Worm (Caenorhabditis elegans) whole organism, early embryonic: ENCODE data around the gene mtrf-1L.
"Not testable (repeated sequence)": the region's sequence is repeated elsewhere in the genome, so short reads cannot be mapped to it uniquely, and the experiment has no call there.

Experiments
- B0310.2 ChIP-seq: sonication (generic microtip); optimal IDR thresholded peaks from 2 replicates; lab custom pipeline; 2016; ENCODE audit warnings: mild to moderate bottlenecking, missing genetic modification characterization, missing compliant biosample characterization
- F13C5.2 ChIP-seq: sonication (generic microtip); optimal IDR thresholded peaks from 2 replicates; lab custom pipeline; 2017; ENCODE audit warnings: mild to moderate bottlenecking, missing genetic modification characterization, inconsistent platforms, missing compliant biosample characterization
- aly-1 ChIP-seq: sonication (generic microtip); optimal IDR thresholded peaks from 2 replicates; lab custom pipeline; 2016; ENCODE audit warnings: missing genetic modification characterization, missing compliant biosample characterization
- ama-1 ChIP-seq: fragments of 150-350 bp; optimal IDR thresholded peaks from 2 replicates; lab custom pipeline; 2014
- ceh-13 ChIP-seq: fragments of 200-800 bp; sonication (Bioruptor generic); optimal IDR thresholded peaks from 2 replicates; lab custom pipeline; 2018; ENCODE audit warnings: mild to moderate bottlenecking, missing genetic modification characterization, missing compliant biosample characterization
- ceh-36 ChIP-seq: sonication (generic microtip); optimal IDR thresholded peaks from 2 replicates; lab custom pipeline; 2016; ENCODE audit warnings: missing genetic modification characterization, inconsistent platforms, missing compliant biosample characterization
- ets-7 ChIP-seq: sonication (generic microtip); optimal IDR thresholded peaks from 2 replicates; lab custom pipeline; 2016; ENCODE audit warnings: missing genotype, missing genetic modification characterization, missing compliant biosample characterization
- flt-1 ChIP-seq: fragments of 200-800 bp; sonication (Bioruptor generic); IDR thresholded peaks from 2 replicates; pipeline ENCODE4 v1.3.6; 2022; ENCODE audit warnings: missing genetic modification characterization, missing compliant biosample characterization
- hmbx-1 ChIP-seq: sonication (generic microtip); optimal IDR thresholded peaks from 2 replicates; lab custom pipeline; 2016; ENCODE audit warnings: mild to moderate bottlenecking, missing genetic modification characterization, missing compliant biosample characterization
- hmg-4 ChIP-seq: fragments of 200-800 bp; sonication (Bioruptor generic); optimal IDR thresholded peaks from 2 replicates; lab custom pipeline; 2018; ENCODE audit warnings: mild to moderate bottlenecking, missing genetic modification characterization, missing compliant biosample characterization
- hnd-1 ChIP-seq: sonication (generic microtip); optimal IDR thresholded peaks from 2 replicates; lab custom pipeline; 2016; ENCODE audit warnings: missing genetic modification characterization, missing compliant biosample characterization
- pes-1 ChIP-seq: fragments of 200-800 bp; sonication (Bioruptor generic); IDR thresholded peaks from 2 replicates; pipeline ENCODE4 v1.3.6; 2022; ENCODE audit warnings: missing genetic modification reagents, missing genetic modification characterization, missing compliant biosample characterization
- scrt-1 ChIP-seq: fragments of 200-800 bp; sonication (Bioruptor generic); IDR thresholded peaks from 2 replicates; pipeline ENCODE4 v1.3.6; 2022; ENCODE audit warnings: missing genetic modification characterization, missing compliant biosample characterization
- sea-1 ChIP-seq: fragments of 200-800 bp; sonication (Bioruptor generic); conservative IDR thresholded peaks from 2 replicates; pipeline ENCODE4 v1.3.6; 2022; ENCODE audit warnings: missing genetic modification characterization, missing compliant biosample characterization
- tbx-11 ChIP-seq: fragments of 200-800 bp; sonication (Bioruptor generic); IDR thresholded peaks from 2 replicates; pipeline ENCODE4 v1.3.6; 2022; ENCODE audit warnings: missing genetic modification characterization, missing compliant biosample characterization
- tbx-37 ChIP-seq: fragments of 200-800 bp; sonication (Bioruptor generic); conservative IDR thresholded peaks from 2 replicates; pipeline ENCODE4 v1.3.6; 2022; ENCODE audit warnings: missing genetic modification reagents, missing genetic modification characterization, missing compliant biosample characterization
- tra-4 ChIP-seq: sonication (generic microtip); optimal IDR thresholded peaks from 2 replicates; lab custom pipeline; 2017; ENCODE audit warnings: missing genetic modification characterization, missing compliant biosample characterization

The mtrf-1L gene

ce11 chrIV:5160171-5160570 is 26.8 kb upstream of the mtrf-1L start, which contains the start of the genes C24D10.6 and C24D10.4:
Gene C24D10.6, minus strand, starts transcription at chrIV:5160248.
Gene C24D10.4, plus strand, starts transcription at chrIV:5160522.
- TF ChIP-seq F13C5.2 (tag; lab: Kevin White, UChicago) = no peak
- TF ChIP-seq tbx-11 = no peak
- no peak for TF ChIP-seq tra-4
- TF ChIP-seq ets-7 (tag; lab: Kevin White, UChicago) = no peak
- no peak for TF ChIP-seq hmbx-1
- TF ChIP-seq ceh-36 (tag; lab: Kevin White, UChicago) = no peak
- no peak for TF ChIP-seq tbx-37
- no peak for TF ChIP-seq flt-1 (GFP tag; lab: Robert Waterston, UW)
- no peak for TF ChIP-seq B0310.2
- TF ChIP-seq hmg-4 (GFP tag; lab: Kevin White, UChicago) = no peak
- TF ChIP-seq ceh-13 (GFP tag; lab: Kevin White, UChicago) = no peak
- TF ChIP-seq hnd-1 (tag; lab: Kevin White, UChicago) = no peak
- TF ChIP-seq aly-1 = no peak
- no peak for TF ChIP-seq pes-1 (GFP tag; lab: Robert Waterston, UW)
- TF ChIP-seq ama-1 = no peak
- no peak for TF ChIP-seq scrt-1 (GFP tag; lab: Robert Waterston, UW)

ce11 chrIV:5162941-5163340 is 24.0 kb upstream of the mtrf-1L start, which contains the start of the genes nspd-3 and C24D10.2:
Gene nspd-3, minus strand, starts transcription at chrIV:5163041.
Gene C24D10.2, plus strand, starts transcription at chrIV:5163339.
- TF ChIP-seq hmg-4 (GFP tag; lab: Kevin White, UChicago); aly-1; sea-1: not testable (repeated sequence)

- TF ChIP-seq ceh-36 (tag; lab: Kevin White, UChicago); ama-1; aly-1: not testable (repeated sequence)
Measured at ce11 chrIV:5165626-5166025, 21.3 kb upstream of the mtrf-1L start, which contains the start of gene nspd-6. Gene nspd-6, minus strand, starts transcription at chrIV:5165726.

ce11 chrIV:5166030-5166429 is 20.9 kb upstream of the mtrf-1L start, which contains the start of gene ptp-5.1:
Gene ptp-5.1, plus strand, starts transcription at chrIV:5166330.
- no peak for TF ChIP-seq sea-1
- TF ChIP-seq aly-1 = no peak
- no peak for TF ChIP-seq flt-1 (GFP tag; lab: Robert Waterston, UW)
- TF ChIP-seq tra-4 = no peak
- TF ChIP-seq hmbx-1 = no peak
- no peak for TF ChIP-seq ceh-13 (GFP tag; lab: Kevin White, UChicago)
- TF ChIP-seq hnd-1 (tag; lab: Kevin White, UChicago) = no peak
- TF ChIP-seq tbx-37 = no peak
- TF ChIP-seq ceh-36 (tag; lab: Kevin White, UChicago) = no peak
- TF ChIP-seq B0310.2 = no peak
- no peak for TF ChIP-seq tbx-11
- no peak for TF ChIP-seq F13C5.2 (tag; lab: Kevin White, UChicago)
- no peak for TF ChIP-seq ama-1
- TF ChIP-seq scrt-1 (GFP tag; lab: Robert Waterston, UW) = no peak
- no peak for TF ChIP-seq pes-1 (GFP tag; lab: Robert Waterston, UW)

- TF ChIP-seq hnd-1 (tag; lab: Kevin White, UChicago) (no peak), hmg-4 (GFP tag; lab: Kevin White, UChicago) (peak; percentile 24), tbx-37 (no peak)
Measured at ce11 chrIV:5169335-5169734, 17.6 kb upstream of the mtrf-1L start.

- TF ChIP-seq B0310.2 = no peak
- no peak for TF ChIP-seq hnd-1 (tag; lab: Kevin White, UChicago)
- TF ChIP-seq ets-7 (tag; lab: Kevin White, UChicago) = no peak
- 0 out of 2 replicates have a peak, but pooled peaks have one; percentile 29 for TF ChIP-seq sea-1
Measured at ce11 chrIV:5171994-5172528, 14.9 kb upstream of the mtrf-1L start.

ce11 chrIV:5173032-5173431 is 13.9 kb upstream of the mtrf-1L start, which contains the start of gene lam-1:
Gene lam-1, plus strand, starts transcription at chrIV:5173332.
- TF ChIP-seq hmbx-1 = no peak
- no peak for TF ChIP-seq ceh-13 (GFP tag; lab: Kevin White, UChicago)
- no peak for TF ChIP-seq sea-1
- no peak for TF ChIP-seq pes-1 (GFP tag; lab: Robert Waterston, UW)
- no peak for TF ChIP-seq F13C5.2 (tag; lab: Kevin White, UChicago)
- no peak for TF ChIP-seq tbx-37
- no peak for TF ChIP-seq B0310.2
- TF ChIP-seq tbx-11 = no peak
- no peak for TF ChIP-seq aly-1
- TF ChIP-seq hmg-4 (GFP tag; lab: Kevin White, UChicago) = no peak

- TF ChIP-seq hmbx-1 (peak; percentile 50), B0310.2 (peak; percentile 53), flt-1 (GFP tag; lab: Robert Waterston, UW) (peak; percentile 62; the same call in 1 of the 2 replicates), ceh-36 (tag; lab: Kevin White, UChicago) (peak; percentile 54), hnd-1 (tag; lab: Kevin White, UChicago) (no peak), tbx-11 (peak; percentile 63; the same call in 1 of the 2 replicates), F13C5.2 (tag; lab: Kevin White, UChicago) (peak; percentile 73), hmg-4 (GFP tag; lab: Kevin White, UChicago) (peak; percentile 49), ets-7 (tag; lab: Kevin White, UChicago) (no peak), ceh-13 (GFP tag; lab: Kevin White, UChicago) (no peak), aly-1 (no peak), pes-1 (GFP tag; lab: Robert Waterston, UW) (peak; percentile 70), sea-1 (peak; percentile 67; the same call in 1 of the 2 replicates), scrt-1 (GFP tag; lab: Robert Waterston, UW) (0 out of 2 replicates have a peak, but pooled peaks have one; percentile 30), ama-1 (peak; percentile 92), tbx-37 (no peak; the same call in 1 of the 2 replicates), tra-4 (peak; percentile 4)
Measured at ce11 chrIV:5183755-5184166, 3.2 kb upstream of the mtrf-1L start, which contains the start of gene W03F8.4. Gene W03F8.4, plus strand, starts transcription at chrIV:5184123.
